Fruit fly (Drosophila melanogaster) ovary, adult (tissue): ENCODE results near the gene CG2691.

Experiments
- CG17801 ChIP-seq: fragments of 200-800 bp; optimal IDR thresholded peaks from 2 replicates; lab custom pipeline; 2019; ENCODE audit warnings: missing biosample characterization, mild to moderate bottlenecking, missing genetic modification characterization, moderate library complexity; ENCODE audit not compliant: partially characterized antibody

The CG2691 gene

dm6 chrX:13611884-13612283 is 12.3 kb downstream of the CG2691 start, which contains the start of the genes Ndc80 and BthD:
Ndc80 (minus strand) TSS chrX:13612062.
BthD (plus strand) TSS chrX:13612131.
- no peak for TF ChIP-seq CG17801 (GFP tag; lab: Kevin White, UChicago)

dm6 chrX:13605942-13606491 is 18.2 kb downstream of the CG2691 start:
- TF ChIP-seq CG17801 (GFP tag; lab: Kevin White, UChicago) = peak; percentile 26

- no peak for TF ChIP-seq CG17801 (GFP tag; lab: Kevin White, UChicago)
Measured at dm6 chrX:13605381-13605780, 18.8 kb downstream of the CG2691 start, which contains the start of gene CG11178. CG11178 (plus strand) TSS chrX:13605681.

dm6 chrX:13604499-13604898 is 19.7 kb downstream of the CG2691 start:
- TF ChIP-seq CG17801 (GFP tag; lab: Kevin White, UChicago) = no peak

- TF ChIP-seq CG17801 (GFP tag; lab: Kevin White, UChicago) = no peak
Measured at dm6 chrX:13602071-13602858, 21.9 kb downstream of the CG2691 start, which contains the start of gene up. up (minus strand) TSS chrX:13602578.

- no peak for TF ChIP-seq CG17801 (GFP tag; lab: Kevin White, UChicago)
Measured at dm6 chrX:13597753-13598152, 26.5 kb downstream of the CG2691 start.

- TF ChIP-seq CG17801 (GFP tag; lab: Kevin White, UChicago) = no peak
Measured at dm6 chrX:13593667-13594066, 30.5 kb downstream of the CG2691 start.

dm6 chrX:13586888-13587287 is 37.3 kb downstream of the CG2691 start:
- no peak for TF ChIP-seq CG17801 (GFP tag; lab: Kevin White, UChicago)

dm6 chrX:13579322-13579721 is 44.9 kb downstream of the CG2691 start:
- no peak for TF ChIP-seq CG17801 (GFP tag; lab: Kevin White, UChicago)

dm6 chrX:13572382-13572781 is 51.8 kb downstream of the CG2691 start:
- TF ChIP-seq CG17801 (GFP tag; lab: Kevin White, UChicago) = peak; percentile 78

- TF ChIP-seq CG17801 (GFP tag; lab: Kevin White, UChicago) = no peak
Measured at dm6 chrX:13570255-13570654, 54.0 kb downstream of the CG2691 start.
